Worm (Caenorhabditis elegans): ENCODE measurements around the gene ent-4.

ce11 chrIV:13716279-13716678 lies 10.5 kb upstream of the ent-4 start, which contains the start of gene C47A4.1:
- no peak for TF ChIP-seq fkh-10 (GFP tag; optimal IDR thresholded peaks at IDR 0.05)
- TF ChIP-seq mes-2 (tag; optimal IDR thresholded peaks at IDR 0.05; ENCODE audit: poor library complexity, severe bottlenecking) = no peak

All from whole organism, L4 larva.